Worm (Caenorhabditis elegans) whole organism, L3 larva: ENCODE measurements around the gene efhc-1.

ENCODE experiments used
- ceh-28 ChIP-seq: fragments of 150-350 bp; optimal IDR thresholded peaks from 2 replicates; lab custom pipeline; 2014; ENCODE audit warnings: missing biosample characterization, missing genetic modification reagents, missing genetic modification characterization
- egl-27 ChIP-seq: sonication (generic microtip); optimal IDR thresholded peaks from 4 replicates; lab custom pipeline; 2017; ENCODE audit warnings: missing biosample characterization, missing genetic modification reagents, missing genetic modification characterization
- hmg-11 ChIP-seq: sonication (generic microtip); optimal IDR thresholded peaks from 2 replicates; lab custom pipeline; 2016; ENCODE audit warnings: missing genetic modification characterization, missing compliant biosample characterization
- mdl-1 ChIP-seq: fragments of 150-350 bp; optimal IDR thresholded peaks from 2 replicates; lab custom pipeline; 2014; ENCODE audit warnings: missing biosample characterization, missing genetic modification characterization
- nhr-11 ChIP-seq: fragments of 150-350 bp; optimal IDR thresholded peaks from 2 replicates; lab custom pipeline; 2014; ENCODE audit warnings: missing biosample characterization, missing genetic modification characterization
- nhr-23 ChIP-seq: fragments of 150-350 bp; optimal IDR thresholded peaks from 2 replicates; lab custom pipeline; 2014; ENCODE audit warnings: missing biosample characterization, missing genetic modification reagents, missing genetic modification characterization
- nhr-25 ChIP-seq: sonication (generic microtip); optimal IDR thresholded peaks from 2 replicates; lab custom pipeline; 2017; ENCODE audit warnings: missing biosample characterization, missing genetic modification characterization
- nhr-76 ChIP-seq: fragments of 150-350 bp; sonication (generic microtip); optimal IDR thresholded peaks from 5 replicates; lab custom pipeline; 2014; ENCODE audit warnings: missing biosample characterization, missing genetic modification characterization
- snpc-4 ChIP-seq: fragments of 150-350 bp; optimal IDR thresholded peaks from 2 replicates; lab custom pipeline; 2014; ENCODE audit warnings: missing biosample characterization, missing genetic modification characterization
- unc-62 ChIP-seq: fragments of 150-350 bp; sonication (generic microtip); optimal IDR thresholded peaks from 4 replicates; lab custom pipeline; 2014; ENCODE audit warnings: missing biosample characterization, missing genetic modification reagents, missing genetic modification characterization
- ztf-11 ChIP-seq: fragments of 150-350 bp; optimal IDR thresholded peaks from 2 replicates; lab custom pipeline; 2014; ENCODE audit warnings: missing biosample characterization, missing genetic modification characterization

DNA sequence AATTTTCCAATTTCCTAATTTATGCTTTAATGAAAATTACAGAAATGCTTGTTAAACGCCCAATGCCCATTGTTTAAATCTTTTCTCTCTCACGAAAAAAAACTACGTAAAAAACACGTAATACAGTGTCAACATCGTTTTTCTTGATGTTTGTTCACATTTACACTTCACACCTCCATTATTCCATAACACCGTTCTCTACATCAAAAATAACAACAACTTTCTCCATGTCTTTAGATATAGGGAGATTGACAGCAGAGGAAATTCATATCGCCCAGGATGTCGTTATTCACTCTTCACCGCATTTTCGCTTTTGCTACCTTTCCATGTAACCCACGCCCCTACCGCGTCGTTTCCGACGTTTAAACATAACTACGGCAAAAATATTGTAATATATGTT is at the start of gene efhc-1:
- no peak for TF ChIP-seq ztf-11 (tag; lab: Kevin White, UChicago)
- no peak for TF ChIP-seq nhr-23
- TF ChIP-seq mdl-1 (tag; lab: Kevin White, UChicago) = no peak
- no peak for TF ChIP-seq egl-27 (tag; lab: Kevin White, UChicago)
- TF ChIP-seq nhr-11 (tag; lab: Kevin White, UChicago) = no peak
- TF ChIP-seq ceh-28 (tag; lab: Kevin White, UChicago) = no peak
- TF ChIP-seq nhr-25 (tag; lab: Kevin White, UChicago) = no peak
- TF ChIP-seq unc-62 (GFP tag; lab: Kevin White, UChicago) = no peak
- TF ChIP-seq nhr-76 = no peak
- no peak for TF ChIP-seq snpc-4 (tag; lab: Kevin White, UChicago)
- TF ChIP-seq hmg-11 = no peak
